Fruit fly (Drosophila melanogaster) whole organism, embryonic: Measurements from ENCODE around the gene CARPB.

Experiments used
- CG10267 ChIP-seq: fragments of 200-800 bp; sonication (Bioruptor generic); optimal IDR thresholded peaks from 2 replicates; lab custom pipeline; 2018; ENCODE audit warnings: missing biosample characterization, mild to moderate bottlenecking, missing genetic modification characterization, moderate library complexity
- CG10321 ChIP-seq: fragments of 200-800 bp; sonication (Bioruptor generic); IDR thresholded peaks from 2 replicates; pipeline ENCODE4 v1.3.6; 2022; ENCODE audit warnings: missing biosample characterization, missing genetic modification characterization
- CG10979 ChIP-seq: fragments of 200-800 bp; sonication (Bioruptor generic); optimal IDR thresholded peaks from 2 replicates; lab custom pipeline; 2018; ENCODE audit warnings: missing biosample characterization, mild to moderate bottlenecking, missing genetic modification characterization, moderate library complexity
- CG11456 ChIP-seq: fragments of 200-800 bp; sonication (Bioruptor generic); IDR thresholded peaks from 3 replicates; pipeline ENCODE4 v1.3.6; 2022; ENCODE audit warnings: missing biosample characterization, missing genetic modification characterization
- CG11504 ChIP-seq: fragments of 200-800 bp; sonication (Bioruptor generic); optimal IDR thresholded peaks from 3 replicates; lab custom pipeline; 2019; ENCODE audit warnings: missing biosample characterization, mild to moderate bottlenecking, missing genetic modification characterization, moderate library complexity
- CG12659 ChIP-seq: fragments of 200-800 bp; sonication (Bioruptor generic); optimal IDR thresholded peaks from 3 replicates; lab custom pipeline; 2017; ENCODE audit warnings: mild to moderate bottlenecking, missing biosample characterization, missing genetic modification reagents, missing genetic modification characterization
- CG14050 ChIP-seq: fragments of 200-800 bp; sonication (Bioruptor generic); IDR thresholded peaks from 3 replicates; pipeline ENCODE4 v1.3.6; 2022; ENCODE audit warnings: missing biosample characterization, missing genetic modification characterization
- CG14441 ChIP-seq: fragments of 200-800 bp; sonication (Bioruptor generic); IDR thresholded peaks from 2 replicates; pipeline ENCODE4 v1.3.6; 2022; ENCODE audit warnings: missing biosample characterization, missing genetic modification characterization
- CG14710 ChIP-seq: fragments of 200-800 bp; sonication (Bioruptor generic); optimal IDR thresholded peaks from 3 replicates; lab custom pipeline; 2019; ENCODE audit warnings: missing biosample characterization, mild to moderate bottlenecking, missing genetic modification characterization, moderate library complexity
- CG1603 ChIP-seq: fragments of 200-800 bp; sonication (Bioruptor generic); optimal IDR thresholded peaks from 2 replicates; lab custom pipeline; 2019; ENCODE audit warnings: missing biosample characterization, mild to moderate bottlenecking, missing genetic modification characterization, moderate library complexity
- CG16813 ChIP-seq: fragments of 200-800 bp; sonication (Bioruptor generic); IDR thresholded peaks from 3 replicates; pipeline ENCODE4 v1.3.6; 2022; ENCODE audit warnings: missing biosample characterization, missing genetic modification characterization; ENCODE audit not compliant: partially characterized antibody
- CG16863 ChIP-seq: fragments of 200-800 bp; sonication (Bioruptor generic); optimal IDR thresholded peaks from 3 replicates; lab custom pipeline; 2016; ENCODE audit warnings: missing biosample characterization, missing genetic modification characterization
- CG17829 ChIP-seq: fragments of 200-800 bp; optimal IDR thresholded peaks from 2 replicates; lab custom pipeline; 2019; ENCODE audit warnings: missing biosample characterization, mild to moderate bottlenecking, missing genetic modification characterization, moderate library complexity
- CG18262 ChIP-seq: fragments of 200-800 bp; optimal IDR thresholded peaks from 3 replicates; lab custom pipeline; 2019; ENCODE audit warnings: missing biosample characterization, mild to moderate bottlenecking, missing genetic modification characterization, moderate library complexity
- CG1832 ChIP-seq: fragments of 200-800 bp; sonication (Bioruptor generic); optimal IDR thresholded peaks from 2 replicates; lab custom pipeline; 2017; ENCODE audit warnings: missing biosample characterization, mild to moderate bottlenecking, missing genetic modification characterization, inconsistent platforms
- CG2712 ChIP-seq: fragments of 200-800 bp; optimal IDR thresholded peaks from 3 replicates; lab custom pipeline; 2019; ENCODE audit warnings: missing biosample characterization, mild to moderate bottlenecking, missing genetic modification characterization, moderate library complexity
- CG32532 ChIP-seq: fragments of 200-800 bp; sonication (Bioruptor generic); IDR thresholded peaks from 2 replicates; pipeline ENCODE4 v1.3.6; 2022; ENCODE audit warnings: missing biosample characterization, missing genetic modification characterization
- CG32767 ChIP-seq: fragments of 200-800 bp; sonication (Bioruptor generic); IDR thresholded peaks from 2 replicates; pipeline ENCODE4 v1.3.6; 2022; ENCODE audit warnings: missing biosample characterization, missing genetic modification characterization
- CG32772 ChIP-seq: fragments of 200-800 bp; sonication (Bioruptor generic); IDR thresholded peaks from 2 replicates; pipeline ENCODE4 v1.3.6; 2022; ENCODE audit warnings: missing biosample characterization, missing genetic modification characterization
- CG6689 ChIP-seq: fragments of 200-800 bp; sonication (Bioruptor generic); IDR thresholded peaks from 2 replicates; pipeline ENCODE4 v1.3.6; 2022; ENCODE audit warnings: missing biosample characterization, missing genetic modification characterization
- CG8765 ChIP-seq: fragments of 200-800 bp; sonication (Bioruptor generic); IDR thresholded peaks from 2 replicates; pipeline ENCODE4 v1.3.6; 2022; ENCODE audit warnings: missing biosample characterization, missing genetic modification characterization
- CTCF ChIP-seq: fragments of 200-800 bp; sonication (Bioruptor generic); optimal IDR thresholded peaks from 2 replicates; lab custom pipeline; 2017; ENCODE audit warnings: missing biosample characterization, mild to moderate bottlenecking, missing genetic modification characterization, moderate library complexity
- D19A ChIP-seq: fragments of 200-800 bp; optimal IDR thresholded peaks from 3 replicates; lab custom pipeline; 2019; ENCODE audit warnings: missing biosample characterization, mild to moderate bottlenecking, missing genetic modification characterization, moderate library complexity
- Ets65A ChIP-seq: fragments of 200-800 bp; sonication (Bioruptor generic); peaks from one replicate; lab custom pipeline; 2016; ENCODE audit warnings: missing biosample characterization, missing genetic modification characterization
- Lim3 ChIP-seq: fragments of 200-800 bp; sonication (Bioruptor generic); IDR thresholded peaks from 2 replicates; pipeline ENCODE4 v1.3.6; 2022; ENCODE audit warnings: missing biosample characterization, missing genetic modification characterization
- Lpt ChIP-seq: fragments of >200 bp; optimal IDR thresholded peaks from 2 replicates; lab custom pipeline; 2018; ENCODE audit warnings: missing biosample characterization, missing genetic modification characterization
- Nf-YA ChIP-seq: fragments of 200-800 bp; sonication (Bioruptor generic); IDR thresholded peaks from 2 replicates; pipeline ENCODE4 v1.3.6; 2022; ENCODE audit warnings: missing biosample characterization, missing genetic modification characterization
- Nf-YB ChIP-seq: fragments of 200-800 bp; sonication (Bioruptor generic); optimal IDR thresholded peaks from 3 replicates; lab custom pipeline; 2019; ENCODE audit warnings: missing biosample characterization, mild to moderate bottlenecking, missing genetic modification characterization, moderate library complexity
- Nf-YC ChIP-seq: fragments of 200-800 bp; optimal IDR thresholded peaks from 3 replicates; lab custom pipeline; 2019; ENCODE audit warnings: missing biosample characterization, mild to moderate bottlenecking, missing genetic modification characterization, moderate library complexity
- Sox100B ChIP-seq: fragments of 200-800 bp; sonication (Bioruptor generic); optimal IDR thresholded peaks from 3 replicates; lab custom pipeline; 2018; ENCODE audit warnings: missing biosample characterization, mild to moderate bottlenecking, missing genetic modification characterization
- Xbp1 ChIP-seq: fragments of 200-800 bp; sonication (Bioruptor generic); optimal IDR thresholded peaks from 3 replicates; lab custom pipeline; 2016; ENCODE audit warnings: missing biosample characterization, mild to moderate bottlenecking, missing genetic modification characterization
- Xrp1 ChIP-seq: fragments of 200-800 bp; sonication (Bioruptor generic); IDR thresholded peaks from 2 replicates; pipeline ENCODE4 v1.3.6; 2022; ENCODE audit warnings: missing biosample characterization, missing genetic modification characterization
- en ChIP-seq: fragments of 200-800 bp; sonication (Bioruptor generic); optimal IDR thresholded peaks from 2 replicates; lab custom pipeline; 2016; ENCODE audit warnings: missing biosample characterization, missing genetic modification characterization
- esg ChIP-seq: fragments of 200-800 bp; sonication (Bioruptor generic); conservative IDR thresholded peaks from 2 replicates; pipeline ENCODE4 v1.3.6; 2022; ENCODE audit warnings: missing biosample characterization, missing genetic modification characterization
- fd102C ChIP-seq: fragments of 200-800 bp; sonication (Bioruptor generic); optimal IDR thresholded peaks from 2 replicates; lab custom pipeline; 2018; ENCODE audit warnings: missing biosample characterization, mild to moderate bottlenecking, missing genetic modification characterization, moderate library complexity
- gem ChIP-seq: fragments of 200-800 bp; sonication (Bioruptor generic); optimal IDR thresholded peaks from 2 replicates; lab custom pipeline; 2019; ENCODE audit warnings: missing biosample characterization, mild to moderate bottlenecking, missing genetic modification characterization, moderate library complexity
- grau ChIP-seq: fragments of 200-800 bp; optimal IDR thresholded peaks from 3 replicates; lab custom pipeline; 2019; ENCODE audit warnings: missing biosample characterization, mild to moderate bottlenecking, missing genetic modification characterization, moderate library complexity
- ham ChIP-seq: fragments of 200-800 bp; sonication (Bioruptor generic); IDR thresholded peaks from 2 replicates; pipeline ENCODE4 v1.3.6; 2022; ENCODE audit warnings: missing biosample characterization, missing genetic modification characterization
- nmo ChIP-seq: fragments of 200-800 bp; sonication (Bioruptor generic); optimal IDR thresholded peaks from 2 replicates; lab custom pipeline; 2018; ENCODE audit warnings: missing biosample characterization, mild to moderate bottlenecking, missing genetic modification characterization, moderate library complexity
- pb ChIP-seq: fragments of 200-800 bp; sonication (Bioruptor generic); optimal IDR thresholded peaks from 3 replicates; lab custom pipeline; 2016; ENCODE audit warnings: missing biosample characterization, missing genetic modification characterization
- sd ChIP-seq: fragments of 200-800 bp; sonication (Bioruptor generic); optimal IDR thresholded peaks from 3 replicates; lab custom pipeline; 2018; ENCODE audit warnings: missing biosample characterization, mild to moderate bottlenecking, missing genetic modification characterization, moderate library complexity
- sens ChIP-seq: fragments of 200-800 bp; sonication (Bioruptor generic); peaks from one replicate; lab custom pipeline; 2016; ENCODE audit warnings: missing biosample characterization, missing genetic modification characterization
- stwl ChIP-seq: fragments of 200-800 bp; sonication (Bioruptor generic); optimal IDR thresholded peaks from 3 replicates; lab custom pipeline; 2018; ENCODE audit warnings: missing biosample characterization, mild to moderate bottlenecking, missing genetic modification characterization, moderate library complexity

CARPB gene

DNA sequence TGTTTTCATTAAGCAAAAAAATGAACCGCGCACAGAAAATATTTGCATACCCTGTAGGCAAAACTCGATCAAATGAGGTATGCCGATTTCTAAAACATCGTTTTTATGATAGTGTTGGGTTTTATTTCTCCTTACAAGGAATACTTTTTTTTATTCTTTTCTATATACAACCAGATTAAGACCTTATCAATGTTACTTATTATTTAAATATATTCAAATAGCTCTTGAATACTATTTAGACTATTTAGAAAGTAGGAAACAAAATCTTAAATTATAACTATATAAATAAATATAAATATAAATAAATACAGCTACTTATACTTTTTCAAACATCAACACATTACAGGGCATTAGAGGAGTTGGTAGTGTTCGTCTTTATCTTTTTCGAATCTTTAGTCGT is 25.0 kb upstream of the CARPB start (continued):
- TF ChIP-seq CG10267 (tag; lab: Kevin White, UChicago), result peak; percentile 10
- peak; percentile 8 for TF ChIP-seq gem (tag; lab: Kevin White, UChicago)
- no peak for TF ChIP-seq CG14441 (GFP tag; lab: Robert Waterston, UW)
- no peak for TF ChIP-seq CG32772
- peak; percentile 34 for TF ChIP-seq D19A (tag; lab: Kevin White, UChicago)
- no peak for TF ChIP-seq fd102C (GFP tag; lab: Kevin White, UChicago)
- no peak for TF ChIP-seq Lim3 (GFP tag; lab: Robert Waterston, UW)
- peak; percentile 28 for TF ChIP-seq CG11504
- TF ChIP-seq CG14710 (tag; lab: Kevin White, UChicago), result peak; percentile 19
- TF ChIP-seq CG6689 (GFP tag; lab: Robert Waterston, UW), result 0 out of 2 replicates have a peak, but pooled peaks have one; percentile 10
- TF ChIP-seq CG18262, result peak; percentile 57
- TF ChIP-seq CG10979 (tag; lab: Kevin White, UChicago), result peak; percentile 9
- TF ChIP-seq pb (GFP tag; lab: Kevin White, UChicago), result no peak
- TF ChIP-seq CG1603, result no peak
- peak; percentile 30 for TF ChIP-seq Sox100B
- peak; percentile 56 for TF ChIP-seq CG2712
- TF ChIP-seq CG17829 (tag; lab: Kevin White, UChicago), result peak; percentile 19
- peak; percentile 38 for TF ChIP-seq sens (GFP tag; lab: Kevin White, UChicago)

DNA sequence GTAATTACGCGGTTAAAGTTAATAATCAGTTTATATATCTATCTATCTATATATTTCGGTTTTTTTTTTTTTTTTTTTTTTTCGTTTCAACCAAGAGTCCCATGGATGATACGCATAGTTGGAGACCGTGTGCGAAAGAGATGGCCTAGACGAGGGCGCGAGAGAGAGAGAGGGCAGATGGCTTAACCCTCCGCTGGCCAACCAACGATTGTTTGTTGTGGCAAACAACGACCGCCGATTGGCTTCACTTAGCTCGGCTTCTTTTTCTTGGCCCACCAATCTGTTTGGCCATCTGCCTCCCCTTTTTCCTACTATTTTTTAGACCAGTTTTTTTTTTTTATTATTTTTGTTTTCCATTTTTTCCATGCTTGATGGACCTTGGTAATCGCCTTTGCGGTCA is 17.5 kb upstream of the CARPB start:
- TF ChIP-seq CG32767 (GFP tag; lab: Robert Waterston, UW), result no peak
- TF ChIP-seq CG12659, result no peak
- TF ChIP-seq Lpt, result no peak
- no peak for TF ChIP-seq nmo (GFP tag; lab: Kevin White, UChicago)
- no peak for TF ChIP-seq CG32532 (GFP tag; lab: Robert Waterston, UW)
- no peak for TF ChIP-seq Xbp1
- TF ChIP-seq Xrp1 (GFP tag; lab: Robert Waterston, UW), result no peak
- no peak for TF ChIP-seq CTCF (GFP tag; lab: Kevin White, UChicago)
- peak; percentile 52 for TF ChIP-seq CG1832 (GFP tag; lab: Kevin White, UChicago)
- TF ChIP-seq Nf-YA (GFP tag; lab: Robert Waterston, UW), result peak; percentile 26; the same call in 1 of the 2 replicates
- peak; percentile 95 for TF ChIP-seq Nf-YB (GFP tag; lab: Kevin White, UChicago)
- TF ChIP-seq ham, result no peak
- TF ChIP-seq CG10321, result peak; percentile 52; the same call in 1 of the 2 replicates
- TF ChIP-seq CG8765 (GFP tag; lab: Robert Waterston, UW), result no peak
- no peak for TF ChIP-seq esg
- no peak for TF ChIP-seq CG11456
- TF ChIP-seq stwl (tag; lab: Kevin White, UChicago), result no peak
- peak; percentile 94 for TF ChIP-seq Nf-YC (tag; lab: Kevin White, UChicago)

DNA sequence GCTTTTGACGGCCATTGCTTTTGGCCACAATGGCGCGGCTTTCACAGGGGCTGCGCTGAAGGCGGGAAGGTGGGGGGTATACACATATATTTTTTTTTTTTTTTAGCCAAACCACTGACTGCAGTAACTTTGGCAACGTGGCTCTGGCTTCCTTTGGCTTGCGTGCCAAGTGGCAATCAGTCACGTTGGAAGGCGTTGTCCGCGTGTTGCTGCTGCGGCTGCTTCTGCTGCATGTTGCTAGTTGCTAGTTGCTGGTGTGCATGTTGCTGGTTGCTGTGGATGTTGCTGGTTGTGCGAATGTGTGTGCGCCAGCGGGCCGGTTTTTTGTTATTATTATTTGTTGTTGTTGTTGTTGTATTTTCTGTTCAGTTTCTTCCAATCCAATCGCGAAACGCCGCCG is 11.9 kb upstream of the CARPB start:
- TF ChIP-seq CG16863 (GFP tag; lab: Kevin White, UChicago), result no peak
- no peak for TF ChIP-seq sd (tag; lab: Kevin White, UChicago)
- TF ChIP-seq Nf-YB (GFP tag; lab: Kevin White, UChicago), result peak; percentile 7
- no peak for TF ChIP-seq CG16813 (GFP tag; lab: Robert Waterston, UW)
- TF ChIP-seq CG10267 (tag; lab: Kevin White, UChicago), result no peak
- TF ChIP-seq CG11504, result peak; percentile 81
- no peak for TF ChIP-seq en (GFP tag; lab: Kevin White, UChicago)
- no peak for TF ChIP-seq CG14050
- TF ChIP-seq grau (tag; lab: Kevin White, UChicago), result no peak
- peak; percentile 11 for TF ChIP-seq Ets65A (GFP tag; lab: Kevin White, UChicago)
